Worm (Caenorhabditis elegans) whole organism, late embryonic: ENCODE results near the gene ZK637.14.

Experiments
- dve-1 ChIP-seq: sonication (generic microtip); optimal IDR thresholded peaks from 2 replicates; lab custom pipeline; 2017; ENCODE audit warnings: antibody characterized with exemption, mild to moderate bottlenecking, missing genetic modification characterization, missing compliant biosample characterization
- eyg-1 ChIP-seq: sonication (generic microtip); optimal IDR thresholded peaks from 2 replicates; lab custom pipeline; 2016; ENCODE audit warnings: missing genotype, missing genetic modification characterization, missing compliant biosample characterization
- fax-1 ChIP-seq: sonication (generic microtip); optimal IDR thresholded peaks from 2 replicates; lab custom pipeline; 2016; ENCODE audit warnings: missing genotype, missing genetic modification characterization, missing compliant biosample characterization
- fkh-10 ChIP-seq: fragments of 150-350 bp; optimal IDR thresholded peaks from 2 replicates; lab custom pipeline; 2014; ENCODE audit warnings: missing biosample characterization, missing genetic modification reagents, missing genetic modification characterization
- pqm-1 ChIP-seq: sonication (generic microtip); optimal IDR thresholded peaks from 2 replicates; lab custom pipeline; 2016; ENCODE audit warnings: missing genetic modification characterization, missing compliant biosample characterization
- tbx-7 ChIP-seq: sonication (generic microtip); optimal IDR thresholded peaks from 2 replicates; lab custom pipeline; 2016; ENCODE audit warnings: missing genotype, missing genetic modification characterization, missing compliant biosample characterization

- no peak for TF ChIP-seq dve-1 (tag; lab: Kevin White, UChicago)
- TF ChIP-seq eyg-1 (tag; lab: Kevin White, UChicago) = no peak
- TF ChIP-seq pqm-1 (tag; lab: Kevin White, UChicago) = no peak
- TF ChIP-seq fkh-10 = no peak
- TF ChIP-seq tbx-7 (tag; lab: Kevin White, UChicago) = no peak
- no peak for TF ChIP-seq fax-1 (tag; lab: Kevin White, UChicago)
These were observed 40.8 kb upstream of the ZK637.14 start, which contains the start of gene arrd-15 for ce11 chrIII:8929723-8930122.
